Fruit fly (Drosophila melanogaster): ENCODE data around the gene ltl.

dm6 chr3L:7519219-7519618, 422 bp downstream of the ltl start:
- no peak for TF ChIP-seq Hr83 (GFP tag; optimal IDR thresholded peaks at IDR 0.05; ENCODE audit: poor library complexity, severe bottlenecking)
- no peak for TF ChIP-seq Abd-B (GFP tag; optimal IDR thresholded peaks at IDR 0.05)
- TF ChIP-seq usp (GFP tag; optimal IDR thresholded peaks at IDR 0.05), result no peak
- TF ChIP-seq sage (GFP tag; optimal IDR thresholded peaks at IDR 0.05), result no peak
- no peak for TF ChIP-seq Sp1 (GFP tag; optimal IDR thresholded peaks at IDR 0.05)
- TF ChIP-seq pan (optimal IDR thresholded peaks at IDR 0.05), result no peak
- no peak for TF ChIP-seq dmrt93B (GFP tag; optimal IDR thresholded peaks at IDR 0.05)
- no peak for TF ChIP-seq Myc (optimal IDR thresholded peaks at IDR 0.05)
